Worm (Caenorhabditis elegans) whole organism, L2 larva: ENCODE data around the gene E03H12.5.

Experiments used
- crh-2 ChIP-seq: sonication (generic microtip); optimal IDR thresholded peaks from 2 replicates; lab custom pipeline; 2017; ENCODE audit warnings: missing biosample characterization, missing genetic modification characterization
- mdl-1 ChIP-seq, 2 experiments: fragments of 150-350 bp in 1 of 2; sonication (generic microtip) in 1 of 2; optimal IDR thresholded peaks; 2 replicates each; lab custom pipeline; 2017; ENCODE audit warnings: missing biosample characterization in 2 of 2, missing genetic modification characterization in 2 of 2
- unc-39 ChIP-seq: fragments of 150-350 bp; optimal IDR thresholded peaks from 2 replicates; lab custom pipeline; 2014; ENCODE audit warnings: missing biosample characterization, missing genetic modification characterization
- unc-62 ChIP-seq: fragments of 150-350 bp; optimal IDR thresholded peaks from 2 replicates; lab custom pipeline; 2014; ENCODE audit warnings: missing biosample characterization, missing genetic modification reagents, missing genetic modification characterization

- TF ChIP-seq unc-62 = no peak
- TF ChIP-seq mdl-1 (tag; optimal IDR thresholded peaks at IDR 0.05; lab: Kevin White, UChicago) = no peak
- no peak for TF ChIP-seq crh-2
- no peak for TF ChIP-seq unc-39 (tag; lab: Kevin White, UChicago)
These were observed 13.2 kb upstream of the E03H12.5 start, which contains the start of gene txt-3 for ce11 chrIV:4963834-4964233.
